Fruit fly (Drosophila melanogaster) whole organism, embryonic: ENCODE results near the gene asun.

Experiments
- BtbVII ChIP-seq: fragments of 200-800 bp; sonication (Bioruptor generic); optimal IDR thresholded peaks from 3 replicates; lab custom pipeline; 2017; ENCODE audit warnings: missing biosample characterization, mild to moderate bottlenecking, missing genetic modification characterization
- CG10274 ChIP-seq: fragments of 200-800 bp; sonication (Bioruptor generic); optimal IDR thresholded peaks from 3 replicates; lab custom pipeline; 2017; ENCODE audit warnings: missing biosample characterization, mild to moderate bottlenecking, missing genetic modification characterization
- CG10321 ChIP-seq: fragments of 200-800 bp; sonication (Bioruptor generic); IDR thresholded peaks from 2 replicates; pipeline ENCODE4 v1.3.6; 2022; ENCODE audit warnings: missing biosample characterization, missing genetic modification characterization
- CG10431 ChIP-seq: fragments of 200-800 bp; sonication (Bioruptor generic); optimal IDR thresholded peaks from 3 replicates; lab custom pipeline; 2018; ENCODE audit warnings: missing biosample characterization, mild to moderate bottlenecking, missing genetic modification characterization
- CG12744 ChIP-seq: fragments of 200-800 bp; sonication (Bioruptor generic); optimal IDR thresholded peaks from 2 replicates; lab custom pipeline; 2016; ENCODE audit warnings: missing biosample characterization, missing genetic modification characterization
- CG12769 ChIP-seq: fragments of 200-800 bp; sonication (Bioruptor generic); optimal IDR thresholded peaks from 2 replicates; lab custom pipeline; 2019; ENCODE audit warnings: missing biosample characterization, mild to moderate bottlenecking, missing genetic modification characterization, moderate library complexity
- CG17385 ChIP-seq: fragments of 200-800 bp; sonication (Bioruptor generic); optimal IDR thresholded peaks from 3 replicates; lab custom pipeline; 2018; ENCODE audit warnings: missing biosample characterization, mild to moderate bottlenecking, missing genetic modification characterization
- CG1792 ChIP-seq: fragments of 200-800 bp; sonication (Bioruptor generic); optimal IDR thresholded peaks from 2 replicates; lab custom pipeline; 2016; ENCODE audit warnings: missing biosample characterization, missing genetic modification characterization
- CG30403 ChIP-seq: fragments of 200-800 bp; sonication (Bioruptor generic); optimal IDR thresholded peaks from 3 replicates; lab custom pipeline; 2016; ENCODE audit warnings: missing biosample characterization, missing genetic modification characterization
- CG3065 ChIP-seq: fragments of 200-800 bp; sonication (Bioruptor generic); optimal IDR thresholded peaks from 2 replicates; lab custom pipeline; 2016; ENCODE audit warnings: missing biosample characterization, missing genetic modification characterization
- CG3847 ChIP-seq: fragments of 200-800 bp; sonication (Bioruptor generic); IDR thresholded peaks from 2 replicates; pipeline ENCODE4 v1.3.6; 2022; ENCODE audit warnings: missing biosample characterization, missing genetic modification characterization
- CG4707 ChIP-seq: fragments of 200-800 bp; sonication (Bioruptor generic); optimal IDR thresholded peaks from 2 replicates; lab custom pipeline; 2018; ENCODE audit warnings: missing biosample characterization, mild to moderate bottlenecking, missing genetic modification characterization, moderate library complexity
- CG7556 ChIP-seq: fragments of 200-800 bp; sonication (Bioruptor generic); optimal IDR thresholded peaks from 2 replicates; lab custom pipeline; 2017; ENCODE audit warnings: missing biosample characterization, mild to moderate bottlenecking, missing genetic modification characterization
- CG7963 ChIP-seq: fragments of 200-800 bp; sonication (Bioruptor generic); IDR thresholded peaks from 3 replicates; pipeline ENCODE4 v1.3.6; 2022; ENCODE audit warnings: missing biosample characterization, missing genetic modification characterization; ENCODE audit not compliant: partially characterized antibody
- CG7987 ChIP-seq: fragments of 200-800 bp; sonication (Bioruptor generic); optimal IDR thresholded peaks from 2 replicates; lab custom pipeline; 2018; ENCODE audit warnings: missing biosample characterization, mild to moderate bottlenecking, missing genetic modification characterization, moderate library complexity
- CG8290 ChIP-seq, 3 experiments: fragments of 200-800 bp; sonication (Bioruptor generic); optimal IDR thresholded peaks; 2 replicates each; lab custom pipeline; 2016 to 2019; ENCODE audit warnings: missing biosample characterization in 3 of 3, missing genetic modification characterization in 3 of 3, mild to moderate bottlenecking in 2 of 3, moderate library complexity in 1 of 3
- CG8359 ChIP-seq: fragments of 200-800 bp; sonication (Bioruptor generic); optimal IDR thresholded peaks from 2 replicates; lab custom pipeline; 2017; ENCODE audit warnings: missing biosample characterization, mild to moderate bottlenecking, missing genetic modification characterization, borderline replicate concordance
- CG8765 ChIP-seq: fragments of 200-800 bp; sonication (Bioruptor generic); IDR thresholded peaks from 2 replicates; pipeline ENCODE4 v1.3.6; 2022; ENCODE audit warnings: missing biosample characterization, missing genetic modification characterization
- CkIIα-i1 ChIP-seq: fragments of 200-800 bp; sonication (Bioruptor generic); IDR thresholded peaks from 2 replicates; pipeline ENCODE4 v1.3.6; 2022; ENCODE audit warnings: missing biosample characterization, missing genetic modification characterization
- CrebB ChIP-seq: fragments of 200-800 bp; sonication (Bioruptor generic); optimal IDR thresholded peaks from 3 replicates; lab custom pipeline; 2018; ENCODE audit warnings: missing biosample characterization, mild to moderate bottlenecking, missing genetic modification characterization
- D ChIP-seq, 2 experiments: fragments of 200-800 bp in 1 of 2; fragments of >200 bp in 1 of 2; sonication (Bioruptor generic) in 1 of 2; optimal IDR thresholded peaks; 2 replicates in 1 of 2; 3 replicates in 1 of 2; lab custom pipeline; 2017; ENCODE audit warnings: mild to moderate bottlenecking in 1 of 2, missing biosample characterization in 1 of 2, missing genetic modification characterization in 1 of 2, missing genetic modification reagents in 1 of 2
- Doc3 ChIP-seq: fragments of 200-800 bp; sonication (Bioruptor generic); IDR thresholded peaks from 3 replicates; pipeline ENCODE4 v1.3.6; 2022; ENCODE audit warnings: missing biosample characterization, missing genetic modification characterization; ENCODE audit not compliant: partially characterized antibody
- Ets65A ChIP-seq: fragments of 200-800 bp; sonication (Bioruptor generic); peaks from one replicate; lab custom pipeline; 2016; ENCODE audit warnings: missing biosample characterization, missing genetic modification characterization
- Lhr ChIP-seq: fragments of 200-800 bp; sonication (Bioruptor generic); optimal IDR thresholded peaks from 3 replicates; lab custom pipeline; 2017; ENCODE audit warnings: mild to moderate bottlenecking, missing biosample characterization, missing genetic modification reagents, missing genetic modification characterization
- MTF-1 ChIP-seq: fragments of 200-800 bp; sonication (Bioruptor generic); optimal IDR thresholded peaks from 2 replicates; lab custom pipeline; 2018; ENCODE audit warnings: missing biosample characterization, mild to moderate bottlenecking, missing genetic modification characterization, borderline replicate concordance
- Myb ChIP-seq: fragments of 200-800 bp; sonication (Bioruptor generic); optimal IDR thresholded peaks from 2 replicates; lab custom pipeline; 2016; ENCODE audit warnings: missing biosample characterization, missing genetic modification characterization
- Oaz ChIP-seq: fragments of 200-800 bp; sonication (Bioruptor generic); IDR thresholded peaks from 2 replicates; pipeline ENCODE4 v1.3.6; 2022; ENCODE audit warnings: missing biosample characterization, missing genetic modification characterization
- Sox102F ChIP-seq: fragments of 200-800 bp; sonication (Bioruptor generic); optimal IDR thresholded peaks from 2 replicates; lab custom pipeline; 2018; ENCODE audit warnings: missing biosample characterization, mild to moderate bottlenecking, missing genetic modification characterization, moderate library complexity
- Tbp ChIP-seq: fragments of >200 bp; optimal IDR thresholded peaks from 2 replicates; lab custom pipeline; 2018; ENCODE audit warnings: missing biosample characterization, missing genetic modification characterization
- Trl ChIP-seq, 3 experiments: fragments of >200 bp in 2 of 3; fragments of 200-800 bp in 1 of 3; sonication (Bioruptor generic) in 1 of 3; optimal IDR thresholded peaks; 2 replicates in 1 of 3; 3 replicates in 2 of 3; lab custom pipeline; 2016 to 2017; ENCODE audit warnings: missing biosample characterization in 1 of 3, missing genetic modification characterization in 1 of 3
- ap ChIP-seq: fragments of 200-800 bp; sonication (Bioruptor generic); IDR thresholded peaks from 2 replicates; pipeline ENCODE4 v1.3.6; 2022; ENCODE audit warnings: missing biosample characterization, missing genetic modification characterization
- corto ChIP-seq: fragments of 200-800 bp; sonication (Bioruptor generic); optimal IDR thresholded peaks from 2 replicates; lab custom pipeline; 2016; ENCODE audit warnings: missing biosample characterization, mild to moderate bottlenecking, missing genetic modification characterization, moderate library complexity
- esg ChIP-seq: fragments of 200-800 bp; sonication (Bioruptor generic); conservative IDR thresholded peaks from 2 replicates; pipeline ENCODE4 v1.3.6; 2022; ENCODE audit warnings: missing biosample characterization, missing genetic modification characterization
- ewg ChIP-seq: fragments of 200-800 bp; sonication (Bioruptor generic); optimal IDR thresholded peaks from 3 replicates; lab custom pipeline; 2017; ENCODE audit warnings: mild to moderate bottlenecking, missing biosample characterization, missing genetic modification reagents, missing genetic modification characterization
- jigr1 ChIP-seq: fragments of 200-800 bp; sonication (Bioruptor generic); IDR thresholded peaks from 3 replicates; pipeline ENCODE4 v1.3.6; 2022; ENCODE audit warnings: missing biosample characterization, missing genetic modification characterization
- kay ChIP-seq: fragments of 200-800 bp; sonication (Bioruptor generic); optimal IDR thresholded peaks from 2 replicates; lab custom pipeline; 2016; ENCODE audit warnings: missing biosample characterization, missing genetic modification characterization
- knrl ChIP-seq: fragments of 200-800 bp; sonication (Bioruptor generic); IDR thresholded peaks from 3 replicates; pipeline ENCODE4 v1.3.6; 2022; ENCODE audit warnings: missing biosample characterization, missing genetic modification characterization; ENCODE audit not compliant: partially characterized antibody
- lab ChIP-seq: fragments of 200-800 bp; sonication (Bioruptor generic); optimal IDR thresholded peaks from 3 replicates; lab custom pipeline; 2017; ENCODE audit warnings: missing biosample characterization, missing genetic modification characterization, mild to moderate bottlenecking, moderate library complexity, missing genetic modification reagents
- nau ChIP-seq: fragments of 200-800 bp; sonication (Bioruptor generic); optimal IDR thresholded peaks from 3 replicates; lab custom pipeline; 2017; ENCODE audit warnings: missing biosample characterization, mild to moderate bottlenecking, missing genetic modification characterization, missing genetic modification reagents
- phol ChIP-seq: fragments of 200-800 bp; sonication (Bioruptor generic); optimal IDR thresholded peaks from 3 replicates; lab custom pipeline; 2018; ENCODE audit warnings: missing biosample characterization, mild to moderate bottlenecking, missing genetic modification characterization, moderate library complexity
- sens-2 ChIP-seq: fragments of 200-800 bp; sonication (Bioruptor generic); IDR thresholded peaks from 2 replicates; pipeline ENCODE4 v1.3.6; 2022; ENCODE audit warnings: missing biosample characterization, missing genetic modification characterization
- slp2 ChIP-seq: fragments of 200-800 bp; sonication (Bioruptor generic); optimal IDR thresholded peaks from 2 replicates; lab custom pipeline; 2016; ENCODE audit warnings: missing biosample characterization, missing genetic modification characterization
- sqz ChIP-seq: fragments of 200-800 bp; sonication (Bioruptor generic); optimal IDR thresholded peaks from 3 replicates; lab custom pipeline; 2018; ENCODE audit warnings: missing biosample characterization, mild to moderate bottlenecking, missing genetic modification characterization
- trem ChIP-seq: fragments of 200-800 bp; optimal IDR thresholded peaks from 3 replicates; lab custom pipeline; 2019; ENCODE audit warnings: missing biosample characterization, mild to moderate bottlenecking, missing genetic modification characterization, moderate library complexity
- unc-4 ChIP-seq: fragments of 200-800 bp; sonication (Bioruptor generic); IDR thresholded peaks from 2 replicates; pipeline ENCODE4 v1.3.6; 2022; ENCODE audit warnings: missing biosample characterization, missing genetic modification characterization; ENCODE audit not compliant: partially characterized antibody
- wek ChIP-seq: fragments of 200-800 bp; sonication (Bioruptor generic); optimal IDR thresholded peaks from 3 replicates; lab custom pipeline; 2018; ENCODE audit warnings: missing biosample characterization, mild to moderate bottlenecking, missing genetic modification characterization, moderate library complexity

Gene asun

DNA sequence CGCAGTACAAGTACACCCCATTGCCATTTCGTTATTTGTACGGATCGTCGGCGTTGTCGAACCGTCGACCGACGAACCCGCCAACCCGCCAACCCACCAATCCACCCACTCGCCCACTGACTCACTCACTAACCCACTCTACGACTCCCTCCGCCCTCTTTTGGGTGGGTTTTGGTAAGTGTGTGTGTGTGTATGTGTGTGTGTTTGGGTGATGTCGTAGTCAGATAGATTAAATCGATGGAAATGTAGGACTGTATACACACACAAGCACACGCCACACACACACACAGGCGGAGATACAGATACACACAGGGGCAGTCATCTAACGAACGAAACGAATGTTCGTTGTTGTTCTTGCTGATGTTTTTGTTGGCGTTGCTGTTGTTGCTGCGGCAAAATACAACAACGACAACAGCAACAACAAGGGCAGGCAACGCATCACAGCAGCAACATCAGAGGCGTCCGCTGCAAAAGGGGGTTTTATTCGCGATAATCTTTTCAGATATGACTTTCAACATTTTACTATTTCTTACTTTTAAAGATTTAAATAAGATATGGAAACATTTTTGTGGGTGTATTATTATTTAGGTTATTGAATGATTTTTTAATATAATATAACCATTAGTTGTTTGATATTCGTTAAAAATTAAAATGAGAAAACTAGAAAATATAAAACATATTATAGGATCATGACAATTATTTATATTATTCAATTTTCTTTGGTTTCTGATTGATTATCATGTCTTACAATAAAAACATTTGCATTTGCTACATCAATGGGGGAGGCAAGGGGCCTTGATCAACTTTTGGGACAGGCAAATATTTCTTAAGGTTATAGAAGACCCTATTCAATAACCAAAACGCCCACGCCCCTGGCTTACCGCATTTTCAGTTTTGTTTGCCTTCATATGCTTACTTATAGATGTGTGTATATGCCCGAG, 42.4 kb upstream of the asun start (continued):
- TF ChIP-seq ewg (GFP tag; lab: Kevin White, UChicago): peak; percentile 86
- TF ChIP-seq unc-4: 0 out of 2 replicates have a peak, but pooled peaks have one; percentile 25
- peak; percentile 20; the same call in 1 of the 2 replicates for TF ChIP-seq sens-2
- peak; percentile 85 for TF ChIP-seq lab (GFP tag; lab: Kevin White, UChicago)
- no peak for TF ChIP-seq knrl (GFP tag; lab: Robert Waterston, UW)
- TF ChIP-seq nau (GFP tag; lab: Kevin White, UChicago): peak; percentile 61
- peak; percentile 94 for TF ChIP-seq Ets65A (GFP tag; lab: Kevin White, UChicago)
- no peak for TF ChIP-seq CG1792 (GFP tag; lab: Kevin White, UChicago)
- no peak for TF ChIP-seq Tbp (GFP tag; lab: Kevin White, UChicago)
- peak; percentile 64 for TF ChIP-seq ap (GFP tag; lab: Robert Waterston, UW)
- TF ChIP-seq CG10321 (GFP tag; lab: Robert Waterston, UW): no peak
- peak; percentile 83 for TF ChIP-seq CG12769
- peak; percentile 88 for TF ChIP-seq kay (GFP tag; lab: Kevin White, UChicago)
- TF ChIP-seq CrebB (tag; lab: Kevin White, UChicago): no peak
- TF ChIP-seq Sox102F (GFP tag; lab: Kevin White, UChicago): peak; percentile 92
- TF ChIP-seq BtbVII (GFP tag; lab: Kevin White, UChicago): peak; percentile 95
- peak; percentile 44 for TF ChIP-seq CG8290 (GFP tag; optimal IDR thresholded peaks at IDR 0.05; lab: Kevin White, UChicago)
- TF ChIP-seq CG8290 (tag; optimal IDR thresholded peaks at IDR 0.05; lab: Kevin White, UChicago): peak in 1 of 2 experiments; percentile 64
- peak; percentile 99 for TF ChIP-seq CG7556 (GFP tag; lab: Kevin White, UChicago)
- TF ChIP-seq CG3847: peak; percentile 83
- peak; percentile 95 for TF ChIP-seq CG30403 (GFP tag; lab: Kevin White, UChicago)
- TF ChIP-seq wek: no peak
- TF ChIP-seq phol: peak; percentile 96
- peak; percentile 92 for TF ChIP-seq sqz (GFP tag; lab: Kevin White, UChicago)
- no peak; the same call in 2 of the 3 replicates for TF ChIP-seq jigr1 (GFP tag; lab: Robert Waterston, UW)
- no peak for TF ChIP-seq CG7987 (GFP tag; lab: Kevin White, UChicago)
- TF ChIP-seq MTF-1 (GFP tag; lab: Kevin White, UChicago): no peak
- peak; percentile 50 for TF ChIP-seq corto
- TF ChIP-seq CG7963 (GFP tag; lab: Robert Waterston, UW): no peak
- no peak for TF ChIP-seq CG12744 (GFP tag; lab: Kevin White, UChicago)
- TF ChIP-seq CG10274 (GFP tag; lab: Kevin White, UChicago): peak; percentile 83
- TF ChIP-seq slp2: peak; percentile 72
- no peak for TF ChIP-seq CG4707 (GFP tag; lab: Kevin White, UChicago)
- no peak for TF ChIP-seq D (optimal IDR thresholded peaks at IDR 0.05; lab: Kevin White, UChicago)
- peak; percentile 95 for TF ChIP-seq D (GFP tag; optimal IDR thresholded peaks at IDR 0.05; lab: Kevin White, UChicago)
- peak; percentile 40; the same call in 1 of the 2 replicates for TF ChIP-seq CG8765 (GFP tag; lab: Robert Waterston, UW)
- TF ChIP-seq trem (tag; lab: Kevin White, UChicago): peak; percentile 70
- peak; percentile 32 for TF ChIP-seq CG3065 (GFP tag; lab: Kevin White, UChicago)
- TF ChIP-seq CG17385: peak; percentile 91
- TF ChIP-seq Lhr (GFP tag; lab: Kevin White, UChicago): peak; percentile 9
- TF ChIP-seq Doc3 (GFP tag; lab: Robert Waterston, UW): no peak
- no peak for TF ChIP-seq CkIIα-i1 (GFP tag; lab: Robert Waterston, UW)
- TF ChIP-seq esg (GFP tag; lab: Robert Waterston, UW): peak; percentile 69
- no peak for TF ChIP-seq Trl (optimal IDR thresholded peaks at IDR 0.05; lab: Kevin White, UChicago)
- TF ChIP-seq Trl (GFP tag; optimal IDR thresholded peaks at IDR 0.05; lab: Kevin White, UChicago): no peak
- TF ChIP-seq CG8359: peak; percentile 57
- peak; percentile 31 for TF ChIP-seq Oaz (GFP tag; lab: Robert Waterston, UW)
- TF ChIP-seq CG10431 (GFP tag; lab: Kevin White, UChicago): peak; percentile 89
- no peak for TF ChIP-seq Myb (GFP tag; lab: Kevin White, UChicago)
